Fruit fly (Drosophila melanogaster) whole organism, pupa: ENCODE measurements around the gene GstO3.

Experiments
- CG10348 ChIP-seq: fragments of 200-800 bp; sonication (Bioruptor generic); IDR thresholded peaks from 2 replicates; pipeline ENCODE4 v1.3.6; 2022; ENCODE audit warnings: missing biosample characterization, missing genetic modification characterization
- CG12605 ChIP-seq: fragments of 200-800 bp; sonication (Bioruptor generic); IDR thresholded peaks from 2 replicates; pipeline ENCODE4 v1.3.6; 2022; ENCODE audit warnings: missing biosample characterization, missing genetic modification characterization
- CG15710 ChIP-seq: fragments of 200-800 bp; sonication (Bioruptor generic); optimal IDR thresholded peaks from 2 replicates; lab custom pipeline; 2018; ENCODE audit warnings: missing biosample characterization, mild to moderate bottlenecking, missing genetic modification characterization, moderate library complexity
- CG17806 ChIP-seq: fragments of 200-800 bp; sonication (Bioruptor generic); optimal IDR thresholded peaks from 2 replicates; lab custom pipeline; 2018; ENCODE audit warnings: missing biosample characterization, mild to moderate bottlenecking, missing genetic modification characterization, moderate library complexity
- CG34367 ChIP-seq: fragments of 200-800 bp; sonication (Bioruptor generic); optimal IDR thresholded peaks from 2 replicates; lab custom pipeline; 2018; ENCODE audit warnings: missing biosample characterization, mild to moderate bottlenecking, missing genetic modification characterization
- CG8159 ChIP-seq: fragments of 200-800 bp; sonication (Bioruptor generic); optimal IDR thresholded peaks from 3 replicates; lab custom pipeline; 2018; ENCODE audit warnings: missing biosample characterization, mild to moderate bottlenecking, missing genetic modification characterization, moderate library complexity
- D1 ChIP-seq: fragments of 200-800 bp; sonication (Bioruptor generic); optimal IDR thresholded peaks from 2 replicates; lab custom pipeline; 2018; ENCODE audit warnings: missing biosample characterization, mild to moderate bottlenecking, missing genetic modification characterization, moderate library complexity
- Pif1A ChIP-seq: fragments of 200-800 bp; sonication (Bioruptor generic); optimal IDR thresholded peaks from 3 replicates; lab custom pipeline; 2016; ENCODE audit warnings: missing biosample characterization, missing genetic modification characterization
- Pif1B ChIP-seq: fragments of 200-800 bp; sonication (Bioruptor generic); optimal IDR thresholded peaks from 3 replicates; lab custom pipeline; 2016; ENCODE audit warnings: missing biosample characterization, missing genetic modification characterization
- Snoo ChIP-seq: fragments of 200-800 bp; sonication (Bioruptor generic); optimal IDR thresholded peaks from 3 replicates; lab custom pipeline; 2017; ENCODE audit warnings: missing biosample characterization, mild to moderate bottlenecking, missing genetic modification characterization, inconsistent platforms
- fd96Ca ChIP-seq: fragments of 200-800 bp; sonication (Bioruptor generic); IDR thresholded peaks from 3 replicates; pipeline ENCODE4 v1.3.6; 2022; ENCODE audit warnings: missing biosample characterization, missing genetic modification characterization

- TF ChIP-seq CG34367 (tag; lab: Kevin White, UChicago) (no peak), CG8159 (tag; lab: Kevin White, UChicago) (no peak), CG15710 (tag; lab: Kevin White, UChicago) (no peak), CG12605 (GFP tag; lab: Robert Waterston, UW) (no peak), CG10348 (no peak), fd96Ca (no peak), CG17806 (tag; lab: Kevin White, UChicago) (no peak), Pif1A (GFP tag; lab: Kevin White, UChicago) (no peak), Snoo (tag; lab: Kevin White, UChicago) (no peak), D1 (tag; lab: Kevin White, UChicago) (peak; percentile 8), Pif1B (no peak)
Observed at dm6 chr3L:8525691-8526421, 7.2 kb downstream of the GstO3 start.
